Fruit fly (Drosophila melanogaster): ENCODE measurements around the gene Dph3.

- TF ChIP-seq CG8478 (optimal IDR thresholded peaks at IDR 0.05) = no peak
- no peak for TF ChIP-seq CTCF (optimal IDR thresholded peaks at IDR 0.05)
Observed at dm6 chr3R:11226496-11226895, 5.2 kb upstream of the Dph3 start, which contains the start of gene CG17726.
